Worm (Caenorhabditis elegans) whole organism, midembryonic: ENCODE measurements around the gene his-71.

Experiments
- T22C8.4 ChIP-seq: fragments of 200-800 bp; sonication (Bioruptor generic); IDR thresholded peaks from 2 replicates; pipeline ENCODE4 v1.3.6; 2022; ENCODE audit warnings: missing genetic modification characterization, missing compliant biosample characterization
- cog-1 ChIP-seq: sonication (generic microtip); optimal IDR thresholded peaks from 2 replicates; lab custom pipeline; 2016; ENCODE audit warnings: missing genetic modification characterization, missing compliant biosample characterization
- flt-1 ChIP-seq: fragments of 200-800 bp; sonication (Bioruptor generic); IDR thresholded peaks from 2 replicates; pipeline ENCODE4 v1.3.6; 2022; ENCODE audit warnings: missing genetic modification characterization, missing compliant biosample characterization
- klf-2 ChIP-seq: fragments of 200-800 bp; sonication (Bioruptor generic); conservative IDR thresholded peaks from 2 replicates; pipeline ENCODE4 v1.3.6; 2022; ENCODE audit warnings: missing genetic modification reagents, missing genetic modification characterization, missing compliant biosample characterization
- med-1 ChIP-seq: sonication (generic microtip); optimal IDR thresholded peaks from 2 replicates; lab custom pipeline; 2017; ENCODE audit warnings: missing genetic modification characterization, mild to moderate bottlenecking, missing compliant biosample characterization, antibody characterized with exemption, missing genetic modification reagents; ENCODE audit not compliant: insufficient read depth
- ref-1 ChIP-seq: fragments of 200-800 bp; sonication (Bioruptor generic); conservative IDR thresholded peaks from 2 replicates; pipeline ENCODE4 v1.3.6; 2022; ENCODE audit warnings: missing genetic modification reagents, missing genetic modification characterization, missing compliant biosample characterization
- tab-1 ChIP-seq: fragments of 200-800 bp; sonication (Bioruptor generic); IDR thresholded peaks from 2 replicates; pipeline ENCODE4 v1.3.6; 2022; ENCODE audit warnings: missing genetic modification characterization, missing compliant biosample characterization
- ztf-23 ChIP-seq: fragments of 200-800 bp; sonication (Bioruptor generic); IDR thresholded peaks from 2 replicates; pipeline ENCODE4 v1.3.6; 2022; ENCODE audit warnings: missing genetic modification reagents, missing genetic modification characterization, missing compliant biosample characterization
- ztf-29 ChIP-seq: fragments of 200-800 bp; sonication (Bioruptor generic); IDR thresholded peaks from 2 replicates; pipeline ENCODE4 v1.3.6; 2022; ENCODE audit warnings: missing genetic modification reagents, missing genetic modification characterization, missing compliant biosample characterization

The his-71 gene

DNA sequence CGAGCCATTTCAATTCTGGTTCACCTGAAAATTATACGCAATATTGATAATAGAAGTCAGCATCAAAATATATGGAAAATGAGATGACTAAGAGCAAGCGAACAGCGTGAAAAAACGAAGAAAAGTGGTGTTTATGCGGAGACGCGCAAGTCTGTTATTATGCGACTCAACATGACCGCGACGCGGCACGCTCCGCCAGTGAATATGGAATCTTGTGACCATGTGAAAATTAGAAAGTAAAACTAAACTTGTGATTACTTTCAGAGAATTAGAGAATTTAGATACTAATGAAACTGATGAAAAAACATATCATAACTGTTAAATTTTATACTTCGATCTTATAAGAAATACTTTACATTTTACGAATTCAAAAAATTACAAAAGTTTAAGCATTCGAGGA, at the start of gene his-71:
Gene his-71 (minus strand): TSS at position 24 of the 400 bp plus-strand sequence.
- TF ChIP-seq ztf-29 (GFP tag; lab: Robert Waterston, UW): no peak

- TF ChIP-seq ztf-29 (GFP tag; lab: Robert Waterston, UW) (no peak), cog-1 (tag; lab: Kevin White, UChicago) (no peak), med-1 (GFP tag; lab: Kevin White, UChicago) (no peak), ref-1 (GFP tag; lab: Robert Waterston, UW) (no peak), klf-2 (no peak), tab-1 (GFP tag; lab: Robert Waterston, UW) (no peak), ztf-23 (GFP tag; lab: Robert Waterston, UW) (no peak), flt-1 (no peak), T22C8.4 (no peak)
Measured at ce11 chrX:8030032-8030431, 48.2 kb upstream of the his-71 start.

ce11 chrX:8029080-8029479, 47.2 kb upstream of the his-71 start, which contains the start of gene C34D10.1:
Gene C34D10.1, plus strand, starts transcription at chrX:8029479.
- TF ChIP-seq flt-1 (0 out of 2 replicates have a peak, but pooled peaks have one; percentile 63), ztf-23 (GFP tag; lab: Robert Waterston, UW) (no peak), ztf-29 (GFP tag; lab: Robert Waterston, UW) (no peak), med-1 (GFP tag; lab: Kevin White, UChicago) (no peak), klf-2 (no peak), T22C8.4 (0 out of 2 replicates have a peak, but pooled peaks have one; percentile 38), cog-1 (tag; lab: Kevin White, UChicago) (peak; percentile 22), ref-1 (GFP tag; lab: Robert Waterston, UW) (no peak), tab-1 (GFP tag; lab: Robert Waterston, UW) (no peak)

DNA sequence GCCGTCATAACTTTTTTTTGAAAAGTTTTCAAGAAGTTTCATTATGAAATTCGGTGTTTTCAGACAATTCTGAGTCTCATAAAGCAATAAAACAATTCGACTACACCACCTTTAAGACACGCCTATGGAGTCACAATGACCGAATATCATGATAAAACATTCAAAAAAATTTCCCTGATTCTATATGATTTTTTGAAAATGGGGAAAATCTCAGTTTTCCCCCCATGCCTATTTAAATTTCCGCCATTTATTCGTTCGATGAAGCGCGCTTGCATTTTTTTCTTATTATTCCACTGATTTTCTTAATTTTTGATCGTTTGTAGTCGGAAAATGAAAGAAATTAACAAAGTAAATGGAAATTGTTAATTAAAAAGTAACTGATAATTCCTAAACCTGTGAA, 45.6 kb upstream of the his-71 start:
- TF ChIP-seq cog-1 (tag; lab: Kevin White, UChicago) (no peak), tab-1 (GFP tag; lab: Robert Waterston, UW) (no peak), flt-1 (no peak), klf-2 (no peak), T22C8.4 (no peak), ztf-23 (GFP tag; lab: Robert Waterston, UW) (no peak), med-1 (GFP tag; lab: Kevin White, UChicago) (no peak), ref-1 (GFP tag; lab: Robert Waterston, UW) (no peak), ztf-29 (GFP tag; lab: Robert Waterston, UW) (no peak)

DNA sequence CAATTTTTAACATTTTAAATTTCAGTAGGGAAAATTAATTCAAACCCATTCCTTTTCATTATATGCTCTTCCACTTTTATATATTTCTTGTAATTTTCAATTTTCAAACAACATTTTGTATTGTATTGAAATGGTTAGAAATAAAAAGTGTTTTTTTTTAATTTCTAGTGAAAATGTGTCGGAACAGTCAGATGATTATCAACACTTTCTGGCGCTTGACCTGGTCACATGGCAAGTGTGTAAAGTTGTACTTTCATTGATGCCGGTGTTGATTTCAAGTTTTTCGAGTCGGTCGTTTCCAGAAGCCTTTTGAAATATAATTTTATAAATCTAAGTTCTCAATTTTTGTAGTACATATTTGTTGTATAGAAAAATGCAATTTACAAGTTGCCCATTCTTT, 44.8 kb upstream of the his-71 start:
- TF ChIP-seq tab-1 (GFP tag; lab: Robert Waterston, UW) (no peak), klf-2 (no peak), med-1 (GFP tag; lab: Kevin White, UChicago) (no peak), ztf-29 (GFP tag; lab: Robert Waterston, UW) (no peak), cog-1 (tag; lab: Kevin White, UChicago) (no peak), T22C8.4 (no peak), ref-1 (GFP tag; lab: Robert Waterston, UW) (no peak), ztf-23 (GFP tag; lab: Robert Waterston, UW) (no peak), flt-1 (no peak)

ce11 chrX:8022728-8023127, 40.9 kb upstream of the his-71 start:
- TF ChIP-seq flt-1: no peak
- no peak for TF ChIP-seq ref-1 (GFP tag; lab: Robert Waterston, UW)
- TF ChIP-seq ztf-23 (GFP tag; lab: Robert Waterston, UW): no peak
- TF ChIP-seq cog-1 (tag; lab: Kevin White, UChicago): no peak
- TF ChIP-seq tab-1 (GFP tag; lab: Robert Waterston, UW): no peak
- TF ChIP-seq T22C8.4: no peak
- TF ChIP-seq med-1 (GFP tag; lab: Kevin White, UChicago): no peak
- no peak for TF ChIP-seq ztf-29 (GFP tag; lab: Robert Waterston, UW)
- TF ChIP-seq klf-2: no peak

DNA sequence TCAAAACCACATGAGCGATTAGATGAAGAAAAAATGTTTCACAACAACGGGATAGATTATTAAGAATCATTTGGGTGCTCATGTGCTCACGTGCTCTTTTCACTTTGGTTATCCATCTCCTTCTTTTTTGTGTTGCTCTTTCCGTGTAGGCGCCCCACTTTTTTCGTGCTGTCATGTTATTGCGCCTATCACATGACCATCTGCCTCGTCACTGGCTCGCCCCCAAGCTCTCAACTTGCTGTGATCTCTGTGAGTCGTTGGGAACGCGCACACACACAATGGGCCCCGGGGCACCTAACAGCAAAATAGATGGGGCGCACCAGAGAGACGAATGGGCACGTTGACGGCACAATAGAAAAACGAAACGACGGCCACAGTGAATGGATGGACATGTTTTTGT, 39.7 kb upstream of the his-71 start:
- TF ChIP-seq cog-1 (tag; lab: Kevin White, UChicago) (no peak), flt-1 (no peak), klf-2 (no peak), ref-1 (GFP tag; lab: Robert Waterston, UW) (no peak), med-1 (GFP tag; lab: Kevin White, UChicago) (no peak), T22C8.4 (no peak), ztf-29 (GFP tag; lab: Robert Waterston, UW) (no peak), ztf-23 (GFP tag; lab: Robert Waterston, UW) (no peak)

- TF ChIP-seq klf-2: no peak
- no peak for TF ChIP-seq ref-1 (GFP tag; lab: Robert Waterston, UW)
- peak; percentile 41; the same call in 1 of the 2 replicates for TF ChIP-seq tab-1 (GFP tag; lab: Robert Waterston, UW)
- TF ChIP-seq ztf-23 (GFP tag; lab: Robert Waterston, UW): 0 out of 2 replicates have a peak, but pooled peaks have one; percentile 12
- TF ChIP-seq cog-1 (tag; lab: Kevin White, UChicago): peak; percentile 41
- TF ChIP-seq med-1 (GFP tag; lab: Kevin White, UChicago): no peak
- TF ChIP-seq T22C8.4: no peak
- no peak for TF ChIP-seq ztf-29 (GFP tag; lab: Robert Waterston, UW)
- peak; percentile 75; the same call in 1 of the 2 replicates for TF ChIP-seq flt-1
Measured at ce11 chrX:8019665-8020064, 37.8 kb upstream of the his-71 start.

DNA sequence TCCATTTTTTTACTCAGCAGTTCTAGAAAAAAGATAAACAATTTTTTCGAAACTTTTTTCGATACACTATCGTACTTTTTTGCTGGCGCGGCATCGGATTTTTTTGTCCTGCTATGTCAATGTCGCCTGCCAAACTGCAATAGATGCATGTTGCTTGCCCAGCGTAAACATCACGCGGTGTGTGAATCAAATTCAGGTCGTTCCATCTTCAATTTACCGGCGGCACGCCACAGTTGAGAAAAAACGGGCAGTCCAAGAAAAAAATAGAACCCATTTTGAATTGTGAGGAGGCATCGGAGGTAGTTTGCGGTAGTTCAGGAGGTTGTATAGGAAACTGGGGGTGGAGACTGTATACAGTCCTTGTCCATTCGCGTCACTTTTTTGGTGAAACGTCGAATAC, 36.6 kb upstream of the his-71 start:
- TF ChIP-seq ref-1 (GFP tag; lab: Robert Waterston, UW) (no peak), T22C8.4 (no peak), ztf-29 (GFP tag; lab: Robert Waterston, UW) (no peak), med-1 (GFP tag; lab: Kevin White, UChicago) (no peak), tab-1 (GFP tag; lab: Robert Waterston, UW) (no peak), flt-1 (no peak), cog-1 (tag; lab: Kevin White, UChicago) (no peak), klf-2 (no peak), ztf-23 (GFP tag; lab: Robert Waterston, UW) (no peak)

ce11 chrX:8017759-8018158, 35.9 kb upstream of the his-71 start, which contains the start of gene C34D10.5:
Gene C34D10.5, plus strand, starts transcription at chrX:8018027.
- TF ChIP-seq klf-2 (no peak), cog-1 (tag; lab: Kevin White, UChicago) (no peak), T22C8.4 (no peak), ref-1 (GFP tag; lab: Robert Waterston, UW) (no peak), med-1 (GFP tag; lab: Kevin White, UChicago) (no peak), flt-1 (no peak)
